Fruit fly (Drosophila melanogaster): Measurements from ENCODE around the gene CG33269.

DNA sequence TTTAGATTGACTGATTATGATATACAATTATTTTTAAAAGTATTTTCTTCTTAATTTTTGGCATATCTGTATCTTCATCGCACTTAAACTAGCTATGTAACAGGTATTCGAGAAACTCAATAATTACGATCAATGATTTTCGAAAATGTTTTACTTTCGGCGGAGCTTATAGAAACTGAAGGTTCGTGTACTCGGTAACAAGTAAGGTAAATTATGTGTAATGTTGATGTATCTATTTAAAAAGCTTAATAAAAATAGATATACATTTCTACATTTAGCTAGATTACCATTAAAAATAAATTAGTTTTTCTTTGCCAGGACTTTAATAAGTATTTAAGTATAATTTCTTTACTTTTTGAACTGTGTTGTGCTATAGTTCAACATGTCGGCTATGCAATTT, 3.1 kb downstream of the CG33269 start:
- TF ChIP-seq psq (GFP tag; optimal IDR thresholded peaks at IDR 0.05) (no peak), usp (GFP tag; optimal IDR thresholded peaks at IDR 0.05) (no peak), OdsH (GFP tag; optimal IDR thresholded peaks at IDR 0.05) (no peak), br (GFP tag; optimal IDR thresholded peaks at IDR 0.05) (no peak), pan (optimal IDR thresholded peaks at IDR 0.05) (no peak)
